Fruit fly (Drosophila melanogaster): Measurements from ENCODE around the gene CG13375.

dm6 chrX:294839-295238, at the start of gene CG13375:
- TF ChIP-seq psq (optimal IDR thresholded peaks at IDR 0.05): no peak
- no peak for TF ChIP-seq ttk (optimal IDR thresholded peaks at IDR 0.05)
- no peak for TF ChIP-seq h (optimal IDR thresholded peaks at IDR 0.05)
- TF ChIP-seq Sin3A (optimal IDR thresholded peaks at IDR 0.05): no peak
- no peak for TF ChIP-seq insv (optimal IDR thresholded peaks at IDR 0.05)
